Fruit fly (Drosophila melanogaster) whole organism, embryonic: ENCODE results near the gene CG33293.

Experiments used
- ATbp ChIP-seq: fragments of 200-800 bp; sonication (Bioruptor generic); optimal IDR thresholded peaks from 2 replicates; lab custom pipeline; 2017; ENCODE audit warnings: missing biosample characterization, mild to moderate bottlenecking, missing genetic modification characterization, missing genetic modification reagents
- Atf3 ChIP-seq: fragments of 200-800 bp; sonication (Bioruptor generic); optimal IDR thresholded peaks from 3 replicates; lab custom pipeline; 2016; ENCODE audit warnings: missing biosample characterization, missing genetic modification characterization
- Atf6 ChIP-seq: fragments of 200-800 bp; sonication (Bioruptor generic); IDR thresholded peaks from 2 replicates; pipeline ENCODE4 v1.3.6; 2022; ENCODE audit warnings: missing biosample characterization, missing genetic modification characterization
- Bteb2 ChIP-seq: fragments of 200-800 bp; sonication (Bioruptor generic); optimal IDR thresholded peaks from 2 replicates; lab custom pipeline; 2016; ENCODE audit warnings: missing biosample characterization, missing genetic modification characterization
- CG1647 ChIP-seq: fragments of 200-800 bp; sonication (Bioruptor generic); optimal IDR thresholded peaks from 3 replicates; lab custom pipeline; 2016; ENCODE audit warnings: missing biosample characterization, missing genetic modification characterization
- CG17568 ChIP-seq: fragments of 200-800 bp; sonication (Bioruptor generic); optimal IDR thresholded peaks from 2 replicates; lab custom pipeline; 2018; ENCODE audit warnings: missing biosample characterization, mild to moderate bottlenecking, missing genetic modification characterization, moderate library complexity
- CG2199 ChIP-seq: fragments of 200-800 bp; sonication (Bioruptor generic); IDR thresholded peaks from 3 replicates; pipeline ENCODE4 v1.3.6; 2022; ENCODE audit warnings: missing biosample characterization, missing genetic modification characterization
- CG2678 ChIP-seq: fragments of 200-800 bp; sonication (Bioruptor generic); optimal IDR thresholded peaks from 3 replicates; lab custom pipeline; 2019; ENCODE audit warnings: missing biosample characterization, mild to moderate bottlenecking, missing genetic modification characterization, moderate library complexity
- CG31388 ChIP-seq: fragments of 200-800 bp; sonication (Bioruptor generic); optimal IDR thresholded peaks from 2 replicates; lab custom pipeline; 2016; ENCODE audit warnings: missing biosample characterization, missing genetic modification characterization
- CG31441 ChIP-seq: fragments of 200-800 bp; sonication (Bioruptor generic); IDR thresholded peaks from 2 replicates; pipeline ENCODE4 v1.3.6; 2022; ENCODE audit warnings: missing biosample characterization, missing genetic modification characterization
- CG32532 ChIP-seq: fragments of 200-800 bp; sonication (Bioruptor generic); IDR thresholded peaks from 2 replicates; pipeline ENCODE4 v1.3.6; 2022; ENCODE audit warnings: missing biosample characterization, missing genetic modification characterization
- CG43689 ChIP-seq: fragments of 200-800 bp; sonication (Bioruptor generic); IDR thresholded peaks from 2 replicates; pipeline ENCODE4 v1.3.6; 2022; ENCODE audit warnings: missing biosample characterization, missing genetic modification characterization
- CG4730 ChIP-seq: fragments of 200-800 bp; sonication (Bioruptor generic); IDR thresholded peaks from 2 replicates; pipeline ENCODE4 v1.3.6; 2022; ENCODE audit warnings: missing biosample characterization, missing genetic modification characterization
- CG5953 ChIP-seq: fragments of 200-800 bp; sonication (Bioruptor generic); IDR thresholded peaks from 2 replicates; pipeline ENCODE4 v1.3.6; 2022; ENCODE audit warnings: missing biosample characterization, missing genetic modification characterization
- CG8089 ChIP-seq: fragments of 200-800 bp; sonication (Bioruptor generic); optimal IDR thresholded peaks from 3 replicates; lab custom pipeline; 2016; ENCODE audit warnings: missing biosample characterization, missing genetic modification characterization
- CG8388 ChIP-seq: fragments of 200-800 bp; sonication (Bioruptor generic); optimal IDR thresholded peaks from 2 replicates; lab custom pipeline; 2019; ENCODE audit warnings: missing biosample characterization, mild to moderate bottlenecking, missing genetic modification characterization, moderate library complexity
- Dbx ChIP-seq: fragments of 200-800 bp; sonication (Bioruptor generic); IDR thresholded peaks from 3 replicates; pipeline ENCODE4 v1.3.6; 2022; ENCODE audit warnings: missing biosample characterization, missing genetic modification characterization
- Dek ChIP-seq: fragments of 200-800 bp; sonication (Bioruptor generic); optimal IDR thresholded peaks from 3 replicates; lab custom pipeline; 2019; ENCODE audit warnings: missing biosample characterization, mild to moderate bottlenecking, missing genetic modification characterization, moderate library complexity
- Ets97D ChIP-seq: fragments of 200-800 bp; sonication (Bioruptor generic); optimal IDR thresholded peaks from 3 replicates; lab custom pipeline; 2016; ENCODE audit warnings: missing biosample characterization, missing genetic modification characterization
- HLH54F ChIP-seq: fragments of 200-800 bp; sonication (Bioruptor generic); optimal IDR thresholded peaks from 3 replicates; lab custom pipeline; 2016; ENCODE audit warnings: missing biosample characterization, missing genetic modification characterization
- Hmx ChIP-seq: fragments of 200-800 bp; sonication (Bioruptor generic); optimal IDR thresholded peaks from 2 replicates; lab custom pipeline; 2016; ENCODE audit warnings: missing biosample characterization, missing genetic modification characterization
- Hr78 ChIP-seq, 2 experiments: fragments of 200-800 bp in 1 of 2; fragments of >200 bp in 1 of 2; sonication (Bioruptor generic) in 1 of 2; optimal IDR thresholded peaks; 2 replicates each; lab custom pipeline; 2017 to 2019; ENCODE audit warnings: missing biosample characterization in 2 of 2, missing genetic modification characterization in 2 of 2, mild to moderate bottlenecking in 1 of 2, moderate library complexity in 1 of 2
- Mes4 ChIP-seq: fragments of 200-800 bp; sonication (Bioruptor generic); optimal IDR thresholded peaks from 2 replicates; lab custom pipeline; 2016; ENCODE audit warnings: missing biosample characterization, missing genetic modification characterization
- Spps ChIP-seq: fragments of 200-800 bp; sonication (Bioruptor generic); optimal IDR thresholded peaks from 2 replicates; lab custom pipeline; 2018; ENCODE audit warnings: missing biosample characterization, mild to moderate bottlenecking, missing genetic modification characterization
- Sry-δ ChIP-seq: fragments of 200-800 bp; sonication (Bioruptor generic); optimal IDR thresholded peaks from 2 replicates; lab custom pipeline; 2016; ENCODE audit warnings: missing biosample characterization, missing genetic modification characterization
- TFAM ChIP-seq: fragments of 200-800 bp; sonication (Bioruptor generic); optimal IDR thresholded peaks from 2 replicates; lab custom pipeline; 2017; ENCODE audit warnings: missing biosample characterization, missing genetic modification characterization, inconsistent platforms
- Taf1 ChIP-seq: fragments of 200-800 bp; sonication (Bioruptor generic); IDR thresholded peaks from 2 replicates; pipeline ENCODE4 v1.3.6; 2022; ENCODE audit warnings: missing biosample characterization, missing genetic modification characterization
- Tbp ChIP-seq: fragments of >200 bp; optimal IDR thresholded peaks from 2 replicates; lab custom pipeline; 2018; ENCODE audit warnings: missing biosample characterization, missing genetic modification characterization
- ac ChIP-seq: fragments of 200-800 bp; sonication (Bioruptor generic); optimal IDR thresholded peaks from 3 replicates; lab custom pipeline; 2017; ENCODE audit warnings: missing biosample characterization, mild to moderate bottlenecking, missing genetic modification characterization
- ase ChIP-seq: fragments of 200-800 bp; sonication (Bioruptor generic); IDR thresholded peaks from 3 replicates; pipeline ENCODE4 v1.3.6; 2022; ENCODE audit warnings: missing biosample characterization, missing genetic modification characterization
- bbx ChIP-seq: fragments of 200-800 bp; sonication (Bioruptor generic); IDR thresholded peaks from 2 replicates; pipeline ENCODE4 v1.3.6; 2022; ENCODE audit warnings: missing biosample characterization, missing genetic modification characterization; ENCODE audit not compliant: partially characterized antibody
- bowl ChIP-seq: fragments of 200-800 bp; sonication (Bioruptor generic); IDR thresholded peaks from 2 replicates; pipeline ENCODE4 v1.3.6; 2022; ENCODE audit warnings: missing biosample characterization, missing genetic modification characterization
- br ChIP-seq: fragments of >200 bp; optimal IDR thresholded peaks from 2 replicates; lab custom pipeline; 2017
- cad ChIP-seq: fragments of >200 bp; optimal IDR thresholded peaks from 2 replicates; lab custom pipeline; 2017; ENCODE audit warnings: missing biosample characterization, missing genetic modification characterization
- crol ChIP-seq: fragments of 200-800 bp; sonication (Bioruptor generic); IDR thresholded peaks from 2 replicates; pipeline ENCODE4 v1.3.6; 2022; ENCODE audit warnings: missing biosample characterization, missing genetic modification characterization
- dysf ChIP-seq: fragments of 200-800 bp; sonication (Bioruptor generic); IDR thresholded peaks from 3 replicates; pipeline ENCODE4 v1.3.6; 2022; ENCODE audit warnings: missing biosample characterization, missing genetic modification characterization
- ewg ChIP-seq: fragments of 200-800 bp; sonication (Bioruptor generic); optimal IDR thresholded peaks from 3 replicates; lab custom pipeline; 2017; ENCODE audit warnings: mild to moderate bottlenecking, missing biosample characterization, missing genetic modification reagents, missing genetic modification characterization
- fd3F ChIP-seq: fragments of 200-800 bp; sonication (Bioruptor generic); optimal IDR thresholded peaks from 2 replicates; lab custom pipeline; 2018; ENCODE audit warnings: missing biosample characterization, mild to moderate bottlenecking, missing genetic modification characterization, moderate library complexity
- gro ChIP-seq: fragments of 200-800 bp; sonication (Bioruptor generic); optimal IDR thresholded peaks from 2 replicates; lab custom pipeline; 2016; ENCODE audit warnings: missing biosample characterization, missing genetic modification characterization
- gsb ChIP-seq: fragments of 200-800 bp; sonication (Bioruptor generic); IDR thresholded peaks from 2 replicates; pipeline ENCODE4 v1.3.6; 2022; ENCODE audit warnings: missing biosample characterization, missing genetic modification characterization
- insv ChIP-seq, 2 experiments: fragments of 200-800 bp; sonication (Bioruptor generic); optimal IDR thresholded peaks; 3 replicates each; lab custom pipeline; 2016 to 2018; ENCODE audit warnings: missing biosample characterization in 2 of 2, missing genetic modification characterization in 2 of 2
- nerfin-2 ChIP-seq: fragments of 200-800 bp; sonication (Bioruptor generic); IDR thresholded peaks from 2 replicates; pipeline ENCODE4 v1.3.6; 2022; ENCODE audit warnings: missing biosample characterization, missing genetic modification characterization; ENCODE audit not compliant: partially characterized antibody
- psq ChIP-seq: fragments of 200-800 bp; sonication (Bioruptor generic); optimal IDR thresholded peaks from 2 replicates; lab custom pipeline; 2017; ENCODE audit warnings: missing biosample characterization, missing genetic modification characterization
- scrt ChIP-seq: fragments of 200-800 bp; sonication (Bioruptor generic); optimal IDR thresholded peaks from 2 replicates; lab custom pipeline; 2018; ENCODE audit warnings: missing biosample characterization, mild to moderate bottlenecking, missing genetic modification characterization, moderate library complexity
- sima ChIP-seq: fragments of 200-800 bp; sonication (Bioruptor generic); optimal IDR thresholded peaks from 2 replicates; lab custom pipeline; 2016; ENCODE audit warnings: missing biosample characterization, missing genetic modification characterization
- slou ChIP-seq: fragments of 200-800 bp; sonication (Bioruptor generic); optimal IDR thresholded peaks from 3 replicates; lab custom pipeline; 2016; ENCODE audit warnings: missing biosample characterization, missing genetic modification characterization
- unpg ChIP-seq: fragments of 200-800 bp; sonication (Bioruptor generic); optimal IDR thresholded peaks from 3 replicates; lab custom pipeline; 2018; ENCODE audit warnings: missing biosample characterization, mild to moderate bottlenecking, missing genetic modification characterization, moderate library complexity
- wdn ChIP-seq: fragments of 200-800 bp; sonication (Bioruptor generic); IDR thresholded peaks from 2 replicates; pipeline ENCODE4 v1.3.6; 2022; ENCODE audit warnings: missing biosample characterization, missing genetic modification characterization
- wor ChIP-seq: fragments of 200-800 bp; sonication (Bioruptor generic); IDR thresholded peaks from 2 replicates; pipeline ENCODE4 v1.3.6; 2022; ENCODE audit warnings: missing biosample characterization, missing genetic modification characterization

Gene CG33293

DNA sequence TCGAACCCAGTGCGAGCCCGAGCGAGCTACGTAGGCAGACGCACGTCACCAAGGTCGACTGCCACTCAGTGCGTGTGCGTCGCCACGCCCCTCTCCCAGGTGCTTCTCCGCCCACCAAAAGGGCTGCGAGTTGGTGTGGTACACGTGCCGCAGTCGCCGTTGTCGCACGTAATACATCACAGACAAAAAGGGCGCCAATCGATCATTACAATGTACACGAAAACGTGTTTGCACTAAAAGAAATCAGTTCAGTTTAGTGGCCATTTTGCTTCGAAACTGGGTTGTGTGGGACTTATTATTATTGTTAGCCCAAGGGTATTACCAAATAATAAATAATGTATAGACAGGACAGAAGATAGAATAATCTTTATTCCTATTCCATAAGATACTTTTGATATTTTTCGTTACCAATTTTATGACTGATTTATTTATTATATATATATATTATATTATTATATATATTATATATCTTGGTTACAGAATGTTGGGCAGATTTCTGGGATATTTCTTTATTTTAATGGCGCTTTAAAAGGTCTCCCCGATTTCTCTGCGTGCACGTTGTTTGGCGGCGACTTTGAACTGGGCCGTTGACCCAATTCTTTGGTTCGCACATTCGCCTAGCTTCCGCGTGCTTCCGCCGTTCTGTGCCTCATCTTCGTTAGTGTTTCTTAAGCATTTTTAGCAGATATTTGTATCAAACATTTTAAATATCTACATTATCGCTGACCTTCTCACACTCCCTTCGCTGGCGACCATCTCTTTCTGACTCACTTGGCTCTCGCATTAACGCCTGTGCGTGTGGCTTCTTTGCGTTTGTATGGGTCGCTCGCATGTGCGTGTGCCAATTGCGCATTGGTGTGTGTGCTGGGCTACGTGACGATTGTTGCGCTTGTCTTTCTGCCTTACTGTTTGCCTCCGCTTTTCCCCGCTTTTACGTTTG is 23.0 kb upstream of the CG33293 start (continued):
- TF ChIP-seq HLH54F (GFP tag; lab: Kevin White, UChicago), result no peak
- TF ChIP-seq insv (GFP tag; optimal IDR thresholded peaks at IDR 0.05; lab: Kevin White, UChicago), result peak in 1 of 2 experiments; percentile 59
- TF ChIP-seq CG2199, result peak; percentile 83; the same call in 2 of the 3 replicates
- TF ChIP-seq CG4730 (GFP tag; lab: Robert Waterston, UW), result peak; percentile 55
- peak; percentile 83 for TF ChIP-seq CG8388 (GFP tag; lab: Kevin White, UChicago)
- TF ChIP-seq CG8089, result no peak
- TF ChIP-seq Dek (tag; lab: Kevin White, UChicago), result peak; percentile 78
- peak; percentile 83 for TF ChIP-seq fd3F (GFP tag; lab: Kevin White, UChicago)
- no peak for TF ChIP-seq cad (GFP tag; lab: Kevin White, UChicago)
- no peak for TF ChIP-seq CG31388 (GFP tag; lab: Kevin White, UChicago)
- no peak for TF ChIP-seq Hmx (GFP tag; lab: Kevin White, UChicago)
- TF ChIP-seq Bteb2, result no peak
- peak; percentile 35 for TF ChIP-seq slou
- no peak; the same call in 1 of the 2 replicates for TF ChIP-seq CG5953 (GFP tag; lab: Robert Waterston, UW)
- TF ChIP-seq CG1647 (GFP tag; lab: Kevin White, UChicago), result no peak
- no peak for TF ChIP-seq Tbp (GFP tag; lab: Kevin White, UChicago)
- TF ChIP-seq bowl (GFP tag; lab: Robert Waterston, UW), result no peak
- TF ChIP-seq Dbx (GFP tag; lab: Robert Waterston, UW), result no peak; the same call in 1 of the 3 replicates
- no peak for TF ChIP-seq Ets97D (GFP tag; lab: Kevin White, UChicago)
- TF ChIP-seq psq (GFP tag; lab: Kevin White, UChicago), result peak; percentile 79
- TF ChIP-seq br (lab: Kevin White, UChicago), result no peak
- peak; percentile 61 for TF ChIP-seq wor (GFP tag; lab: Robert Waterston, UW)
- peak; percentile 72; the same call in 1 of the 2 replicates for TF ChIP-seq CG32532
- peak; percentile 91 for TF ChIP-seq crol (GFP tag; lab: Robert Waterston, UW)
- TF ChIP-seq TFAM (GFP tag; lab: Kevin White, UChicago), result no peak
- TF ChIP-seq Mes4 (GFP tag; lab: Kevin White, UChicago), result no peak
- peak; percentile 20 for TF ChIP-seq Atf6 (GFP tag; lab: Robert Waterston, UW)
- peak; percentile 77 for TF ChIP-seq dysf (GFP tag; lab: Robert Waterston, UW)
- TF ChIP-seq Hr78 (GFP tag; optimal IDR thresholded peaks at IDR 0.05; lab: Kevin White, UChicago), result peak in 1 of 2 experiments; percentile 52
- TF ChIP-seq ac (GFP tag; lab: Kevin White, UChicago), result peak; percentile 72
- TF ChIP-seq sima (GFP tag; lab: Kevin White, UChicago), result no peak
- TF ChIP-seq Sry-δ (GFP tag; lab: Kevin White, UChicago), result no peak
- TF ChIP-seq Spps (tag; lab: Kevin White, UChicago), result peak; percentile 58
- no peak for TF ChIP-seq Taf1 (GFP tag; lab: Robert Waterston, UW)
- TF ChIP-seq gsb, result peak; percentile 63; the same call in 1 of the 2 replicates
- TF ChIP-seq gro (GFP tag; lab: Kevin White, UChicago), result peak; percentile 33
- peak; percentile 52 for TF ChIP-seq Atf3
- TF ChIP-seq CG17568 (GFP tag; lab: Kevin White, UChicago), result peak; percentile 83
- TF ChIP-seq ATbp, result peak; percentile 66
- TF ChIP-seq unpg (GFP tag; lab: Kevin White, UChicago), result peak; percentile 83
- TF ChIP-seq scrt (GFP tag; lab: Kevin White, UChicago), result peak; percentile 61
- peak; percentile 94 for TF ChIP-seq CG2678 (tag; lab: Kevin White, UChicago)
- TF ChIP-seq ewg (GFP tag; lab: Kevin White, UChicago), result peak; percentile 73
- TF ChIP-seq ase (GFP tag; lab: Robert Waterston, UW), result peak; percentile 68; the same call in 2 of the 3 replicates
- peak; percentile 96 for TF ChIP-seq CG31441 (GFP tag; lab: Robert Waterston, UW)
- TF ChIP-seq wdn, result peak; percentile 24; the same call in 1 of the 2 replicates
- TF ChIP-seq bbx (GFP tag; lab: Robert Waterston, UW), result peak; percentile 45
- TF ChIP-seq CG43689, result 0 out of 2 replicates have a peak, but pooled peaks have one; percentile 42
- no peak for TF ChIP-seq nerfin-2 (GFP tag; lab: Robert Waterston, UW)
